Worm (Caenorhabditis elegans) whole organism, L2 larva: Measurements from ENCODE around the gene rrc-1.

Experiments
- aly-2 ChIP-seq: fragments of 150-350 bp; optimal IDR thresholded peaks from 2 replicates; lab custom pipeline; 2014; ENCODE audit warnings: missing biosample characterization, missing genetic modification characterization
- fos-1 ChIP-seq: fragments of 150-350 bp; optimal IDR thresholded peaks from 2 replicates; lab custom pipeline; 2014; ENCODE audit warnings: missing biosample characterization, missing genetic modification characterization
- lin-13 ChIP-seq: fragments of 150-350 bp; optimal IDR thresholded peaks from 2 replicates; lab custom pipeline; 2014; ENCODE audit warnings: missing biosample characterization, missing genetic modification reagents, missing genetic modification characterization
- mab-5 ChIP-seq: fragments of 150-350 bp; optimal IDR thresholded peaks from 2 replicates; lab custom pipeline; 2014; ENCODE audit warnings: missing biosample characterization, missing genetic modification characterization
- nhr-10 ChIP-seq: sonication (generic microtip); optimal IDR thresholded peaks from 2 replicates; lab custom pipeline; 2017; ENCODE audit warnings: missing biosample characterization, missing genetic modification characterization
- nhr-25 ChIP-seq: fragments of 150-350 bp; sonication (generic microtip); optimal IDR thresholded peaks from 3 replicates; lab custom pipeline; 2014; ENCODE audit warnings: missing biosample characterization, missing genetic modification characterization
- nhr-6 ChIP-seq: fragments of 150-350 bp; optimal IDR thresholded peaks from 2 replicates; lab custom pipeline; 2014; ENCODE audit warnings: missing biosample characterization, missing genetic modification characterization
- snpc-4 ChIP-seq: fragments of 150-350 bp; optimal IDR thresholded peaks from 2 replicates; lab custom pipeline; 2014; ENCODE audit warnings: missing biosample characterization, missing genetic modification characterization
- unc-62 ChIP-seq: fragments of 150-350 bp; optimal IDR thresholded peaks from 2 replicates; lab custom pipeline; 2014; ENCODE audit warnings: missing biosample characterization, missing genetic modification reagents, missing genetic modification characterization
- zag-1 ChIP-seq: fragments of 150-350 bp; optimal IDR thresholded peaks from 2 replicates; lab custom pipeline; 2014; ENCODE audit warnings: missing biosample characterization, missing genetic modification characterization
- ztf-4 ChIP-seq: fragments of 150-350 bp; optimal IDR thresholded peaks from 2 replicates; lab custom pipeline; 2014; ENCODE audit warnings: missing biosample characterization, missing genetic modification characterization

ce11 chrX:9782389-9782939 lies 48.6 kb downstream of the rrc-1 start:
- TF ChIP-seq nhr-6 (tag; lab: Kevin White, UChicago) (no peak), fos-1 (peak; percentile 51), zag-1 (tag; lab: Kevin White, UChicago) (no peak), ztf-4 (no peak), aly-2 (tag; lab: Kevin White, UChicago) (no peak), snpc-4 (no peak), mab-5 (no peak), lin-13 (GFP tag; lab: Kevin White, UChicago) (no peak), nhr-25 (tag; lab: Kevin White, UChicago) (no peak), nhr-10 (no peak), unc-62 (no peak)
